Worm (Caenorhabditis elegans) whole organism, late embryonic: Measurements from ENCODE around the gene C09G12.5.

Source experiments
- nhr-11 ChIP-seq: fragments of 150-350 bp; optimal IDR thresholded peaks from 2 replicates; lab custom pipeline; 2014; ENCODE audit warnings: missing biosample characterization, missing genetic modification characterization
- pqm-1 ChIP-seq: sonication (generic microtip); optimal IDR thresholded peaks from 2 replicates; lab custom pipeline; 2016; ENCODE audit warnings: missing genetic modification characterization, missing compliant biosample characterization

- TF ChIP-seq nhr-11 (tag; lab: Kevin White, UChicago) (no peak), pqm-1 (no peak)
Observed at ce11 chrIV:3436021-3436420, 43.1 kb upstream of the C09G12.5 start, which contains the start of gene srz-32.
